Worm (Caenorhabditis elegans) whole organism, L3 larva: Measurements from ENCODE around the gene spn-4.
A peak's percentile ranks its signal among the peaks of the same experiment; 100 is the strongest.

Experiments
- ceh-16 ChIP-seq: sonication (generic microtip); optimal IDR thresholded peaks from 2 replicates; lab custom pipeline; 2017; ENCODE audit warnings: missing biosample characterization, missing genetic modification characterization
- nhr-76 ChIP-seq: fragments of 150-350 bp; sonication (generic microtip); optimal IDR thresholded peaks from 5 replicates; lab custom pipeline; 2014; ENCODE audit warnings: missing biosample characterization, missing genetic modification characterization

DNA sequence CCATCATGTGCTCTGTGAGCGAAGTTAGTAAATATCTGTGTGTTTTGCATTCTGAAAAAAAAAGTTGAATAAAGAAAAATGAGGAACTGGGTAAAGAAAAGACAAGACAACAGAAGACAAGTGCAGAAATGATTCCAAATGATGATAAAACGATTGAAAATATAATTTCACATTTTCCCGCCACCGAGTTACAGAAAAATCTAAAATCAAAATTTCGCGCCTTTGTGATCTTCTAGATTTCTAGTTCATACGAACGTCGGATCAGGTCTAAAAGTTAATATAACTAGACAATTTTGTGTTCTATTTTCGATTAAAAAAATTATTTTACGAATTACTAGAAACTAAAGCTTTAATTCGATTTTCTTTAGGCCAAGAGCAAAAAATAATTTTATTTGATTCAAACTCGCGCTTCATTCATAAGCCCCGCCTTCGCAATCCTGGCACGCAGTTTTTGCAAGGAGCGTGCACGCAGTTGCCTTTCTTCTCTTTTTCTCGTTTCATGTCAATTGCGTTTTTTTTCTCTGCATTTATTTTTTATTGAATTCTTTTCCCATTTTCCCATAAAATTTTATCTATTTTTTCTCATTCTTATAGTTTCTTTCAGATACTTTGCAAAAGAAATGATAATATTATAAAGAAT is at the start of gene spn-4, which contains the start of gene spe-39:
- TF ChIP-seq ceh-16 (tag; lab: Kevin White, UChicago) (no peak), nhr-76 (tag; lab: Kevin White, UChicago) (peak; percentile 51)
